Worm (Caenorhabditis elegans): Measurements from ENCODE around the gene F20D6.12.

DNA sequence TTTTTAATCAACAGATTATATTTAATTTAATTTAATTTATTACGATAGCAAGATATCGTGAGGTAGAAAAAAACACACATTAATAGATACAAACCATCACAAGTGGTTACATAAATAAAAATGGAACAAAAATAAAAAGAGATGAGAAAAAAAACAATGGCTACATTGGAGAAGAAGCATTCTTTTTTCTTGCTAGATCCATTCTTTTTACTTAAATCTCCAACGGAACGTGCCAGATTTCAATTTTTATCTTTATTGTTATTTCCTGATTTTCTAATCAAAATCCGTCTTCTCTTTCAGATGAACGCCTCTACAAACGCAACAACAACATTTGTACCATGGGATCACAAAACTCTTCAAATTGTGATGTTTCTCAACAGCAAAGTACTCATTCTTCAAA lies 46.3 kb downstream of the F20D6.12 start, which contains the start of gene D1014.2:
- TF ChIP-seq lsy-2 (tag; optimal IDR thresholded peaks at IDR 0.05): no peak
- no peak for TF ChIP-seq pha-4 (tag; optimal IDR thresholded peaks at IDR 0.05)
- no peak for TF ChIP-seq sem-2 (GFP tag; optimal IDR thresholded peaks at IDR 0.05)
- no peak for TF ChIP-seq nhr-28 (tag; optimal IDR thresholded peaks at IDR 0.05)
- no peak for TF ChIP-seq blmp-1 (tag; optimal IDR thresholded peaks at IDR 0.05)
- TF ChIP-seq hlh-1 (tag; optimal IDR thresholded peaks at IDR 0.05): no peak
- TF ChIP-seq elt-3 (tag; optimal IDR thresholded peaks at IDR 0.05): no peak
- no peak for TF ChIP-seq nhr-76 (tag; optimal IDR thresholded peaks at IDR 0.05)
- no peak for TF ChIP-seq nhr-237 (tag; optimal IDR thresholded peaks at IDR 0.05)
- TF ChIP-seq snpc-4 (tag; optimal IDR thresholded peaks at IDR 0.05): no peak
- no peak for TF ChIP-seq ces-1 (GFP tag; optimal IDR thresholded peaks at IDR 0.05)

Data from whole organism, mixed stage, embryonic.